Worm (Caenorhabditis elegans) whole organism, mixed stage, embryonic: ENCODE measurements around the gene nhx-2.

Experiments
- mep-1 ChIP-seq: fragments of 150-350 bp; optimal IDR thresholded peaks from 2 replicates; lab custom pipeline; 2017; ENCODE audit warnings: missing biosample characterization, missing genetic modification reagents, missing genetic modification characterization, inconsistent platforms
- unc-62 ChIP-seq: fragments of 150-350 bp; optimal IDR thresholded peaks from 2 replicates; lab custom pipeline; 2014; ENCODE audit warnings: missing biosample characterization, missing genetic modification reagents, missing genetic modification characterization

DNA sequence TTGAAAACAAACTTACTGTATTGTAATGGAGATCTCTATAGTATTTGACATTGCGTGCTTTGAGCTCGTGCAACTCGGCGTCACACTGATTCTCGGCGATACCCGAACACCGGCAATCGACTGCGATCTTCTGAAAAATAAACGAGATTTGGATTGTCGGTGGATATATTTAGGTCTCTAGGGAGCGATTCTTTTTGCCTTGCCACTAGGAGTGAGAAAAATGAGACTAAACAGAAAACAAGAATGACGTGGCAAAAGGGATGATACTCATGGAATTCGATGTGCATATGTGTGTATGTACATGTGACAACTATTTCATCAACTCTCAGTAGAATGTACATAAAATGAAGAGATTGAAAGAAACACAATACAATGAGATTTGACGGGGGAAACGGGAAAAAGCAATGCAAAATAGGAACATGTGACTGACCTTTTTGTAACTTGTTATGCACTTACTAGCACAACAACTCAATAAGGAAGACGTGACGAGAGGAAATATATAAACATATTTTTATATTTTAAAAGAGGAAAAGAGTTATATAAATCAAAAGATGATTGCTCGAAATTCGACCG lies 20.9 kb upstream of the nhx-2 start:
- TF ChIP-seq mep-1 (tag; lab: Kevin White, UChicago): no peak
- no peak for TF ChIP-seq unc-62
